Fruit fly (Drosophila melanogaster): Measurements from ENCODE around the gene CG11905.

CG11905 gene

dm6 chr3L:16958397-16959080 is 23.2 kb upstream of the CG11905 start:
- TF ChIP-seq EcR (GFP tag; optimal IDR thresholded peaks at IDR 0.05) (peak; percentile 3), rn (GFP tag; IDR thresholded peaks at IDR 0.05) (no peak)

- no peak for TF ChIP-seq CG9948 (tag; optimal IDR thresholded peaks at IDR 0.05)
- peak; percentile 58 for TF ChIP-seq CG4496 (GFP tag; IDR thresholded peaks at IDR 0.05)
- no peak for TF ChIP-seq CG12605 (GFP tag; IDR thresholded peaks at IDR 0.05)
- TF ChIP-seq Snoo (tag; optimal IDR thresholded peaks at IDR 0.05) = peak; percentile 1
- TF ChIP-seq rn (GFP tag; IDR thresholded peaks at IDR 0.05) = no peak
- peak; percentile 49 for TF ChIP-seq CG32121 (GFP tag; IDR thresholded peaks at IDR 0.05)
- TF ChIP-seq fd96Ca (GFP tag; IDR thresholded peaks at IDR 0.05) = peak; percentile 53; the same call in 2 of the 3 replicates
- peak; percentile 57; the same call in 1 of the 2 replicates for TF ChIP-seq Ets98B (GFP tag; IDR thresholded peaks at IDR 0.05)
These were observed 22.4 kb upstream of the CG11905 start, which contains the start of gene Cpr73D for dm6 chr3L:16957534-16958396. Cpr73D (minus strand) TSS chr3L:16957689.

dm6 chr3L:16956768-16957533 is 21.6 kb upstream of the CG11905 start:
- TF ChIP-seq D1 (tag; optimal IDR thresholded peaks at IDR 0.05) (no peak), Pif1B (GFP tag; optimal IDR thresholded peaks at IDR 0.05) (no peak), Pif1A (GFP tag; optimal IDR thresholded peaks at IDR 0.05) (peak; percentile 31), Ets98B (GFP tag; IDR thresholded peaks at IDR 0.05) (no peak), CG17806 (tag; optimal IDR thresholded peaks at IDR 0.05) (peak; percentile 20), fd96Ca (GFP tag; IDR thresholded peaks at IDR 0.05) (no peak), CG32121 (GFP tag; IDR thresholded peaks at IDR 0.05) (peak; percentile 9; the same call in 1 of the 2 replicates), gl (tag; optimal IDR thresholded peaks at IDR 0.05) (no peak), rn (GFP tag; IDR thresholded peaks at IDR 0.05) (no peak), CG8301 (tag; optimal IDR thresholded peaks at IDR 0.05) (no peak), CG10348 (GFP tag; IDR thresholded peaks at IDR 0.05) (no peak), CG34367 (tag; optimal IDR thresholded peaks at IDR 0.05) (no peak), EcR (GFP tag; optimal IDR thresholded peaks at IDR 0.05) (no peak), CG8159 (tag; optimal IDR thresholded peaks at IDR 0.05) (no peak), CG4496 (GFP tag; IDR thresholded peaks at IDR 0.05) (0 out of 3 replicates have a peak, but pooled peaks have one; percentile 7), CG12605 (GFP tag; IDR thresholded peaks at IDR 0.05) (no peak; the same call in 1 of the 2 replicates), CG15710 (tag; optimal IDR thresholded peaks at IDR 0.05) (no peak), Snoo (tag; optimal IDR thresholded peaks at IDR 0.05) (no peak)

dm6 chr3L:16956003-16956767 is 20.8 kb upstream of the CG11905 start:
- TF ChIP-seq Pif1B (GFP tag; optimal IDR thresholded peaks at IDR 0.05) = peak; percentile 14
- peak; percentile 13; the same call in 1 of the 2 replicates for TF ChIP-seq Ets98B (GFP tag; IDR thresholded peaks at IDR 0.05)
- no peak for TF ChIP-seq gl (tag; optimal IDR thresholded peaks at IDR 0.05)
- peak; percentile 25 for TF ChIP-seq CG17806 (tag; optimal IDR thresholded peaks at IDR 0.05)
- no peak for TF ChIP-seq D1 (tag; optimal IDR thresholded peaks at IDR 0.05)
- no peak for TF ChIP-seq CG13204 (GFP tag; optimal IDR thresholded peaks at IDR 0.05)
- 0 out of 3 replicates have a peak, but pooled peaks have one; percentile 26 for TF ChIP-seq fd96Ca (GFP tag; IDR thresholded peaks at IDR 0.05)
- peak; percentile 10 for TF ChIP-seq CG32121 (GFP tag; IDR thresholded peaks at IDR 0.05)
- TF ChIP-seq Snoo (tag; optimal IDR thresholded peaks at IDR 0.05) = no peak
- peak; percentile 44 for TF ChIP-seq EcR (GFP tag; optimal IDR thresholded peaks at IDR 0.05)
- TF ChIP-seq CG8159 (tag; optimal IDR thresholded peaks at IDR 0.05) = peak; percentile 36
- no peak for TF ChIP-seq CG10348 (GFP tag; IDR thresholded peaks at IDR 0.05)
- TF ChIP-seq CG8301 (tag; optimal IDR thresholded peaks at IDR 0.05) = peak; percentile 9
- no peak for TF ChIP-seq CG34367 (tag; optimal IDR thresholded peaks at IDR 0.05)
- TF ChIP-seq rn (GFP tag; IDR thresholded peaks at IDR 0.05) = no peak
- TF ChIP-seq Pif1A (GFP tag; optimal IDR thresholded peaks at IDR 0.05) = no peak
- no peak for TF ChIP-seq CG12605 (GFP tag; IDR thresholded peaks at IDR 0.05)
- peak; percentile 23 for TF ChIP-seq CG9948 (tag; optimal IDR thresholded peaks at IDR 0.05)
- TF ChIP-seq CG4496 (GFP tag; IDR thresholded peaks at IDR 0.05) = peak; percentile 75
- TF ChIP-seq CG14655 (GFP tag; optimal IDR thresholded peaks at IDR 0.05) = peak; percentile 45
- TF ChIP-seq CG15710 (tag; optimal IDR thresholded peaks at IDR 0.05) = peak; percentile 45
